Fruit fly (Drosophila melanogaster) whole organism, embryonic: ENCODE results near the gene baf.

Experiments used
- Bteb2 ChIP-seq: fragments of 200-800 bp; sonication (Bioruptor generic); optimal IDR thresholded peaks from 2 replicates; lab custom pipeline; 2016; ENCODE audit warnings: missing biosample characterization, missing genetic modification characterization
- CG10366 ChIP-seq: fragments of 200-800 bp; sonication (Bioruptor generic); IDR thresholded peaks from 2 replicates; pipeline ENCODE4 v1.3.6; 2022; ENCODE audit warnings: missing biosample characterization, missing genetic modification characterization
- CG10654 ChIP-seq: fragments of 200-800 bp; sonication (Bioruptor generic); optimal IDR thresholded peaks from 2 replicates; lab custom pipeline; 2016; ENCODE audit warnings: missing biosample characterization, missing genetic modification characterization
- CG10959 ChIP-seq: fragments of 200-800 bp; sonication (Bioruptor generic); IDR thresholded peaks from 2 replicates; pipeline ENCODE4 v1.3.6; 2022; ENCODE audit warnings: missing biosample characterization, missing genetic modification characterization
- CG11247 ChIP-seq: fragments of 200-800 bp; sonication (Bioruptor generic); IDR thresholded peaks from 2 replicates; pipeline ENCODE4 v1.3.6; 2022; ENCODE audit warnings: missing biosample characterization, missing genetic modification characterization
- CG11504 ChIP-seq: fragments of 200-800 bp; sonication (Bioruptor generic); optimal IDR thresholded peaks from 3 replicates; lab custom pipeline; 2019; ENCODE audit warnings: missing biosample characterization, mild to moderate bottlenecking, missing genetic modification characterization, moderate library complexity
- CG12104 ChIP-seq: fragments of 200-800 bp; sonication (Bioruptor generic); optimal IDR thresholded peaks from 3 replicates; lab custom pipeline; 2016; ENCODE audit warnings: missing biosample characterization, missing genetic modification characterization
- CG1233 ChIP-seq: fragments of 200-800 bp; sonication (Bioruptor generic); optimal IDR thresholded peaks from 4 replicates; lab custom pipeline; 2018; ENCODE audit warnings: missing biosample characterization, mild to moderate bottlenecking, missing genetic modification characterization
- CG13123 ChIP-seq: fragments of 200-800 bp; sonication (Bioruptor generic); optimal IDR thresholded peaks from 2 replicates; lab custom pipeline; 2016; ENCODE audit warnings: missing biosample characterization, missing genetic modification characterization
- CG1647 ChIP-seq: fragments of 200-800 bp; sonication (Bioruptor generic); optimal IDR thresholded peaks from 3 replicates; lab custom pipeline; 2016; ENCODE audit warnings: missing biosample characterization, missing genetic modification characterization
- CG2678 ChIP-seq: fragments of 200-800 bp; sonication (Bioruptor generic); optimal IDR thresholded peaks from 3 replicates; lab custom pipeline; 2019; ENCODE audit warnings: missing biosample characterization, mild to moderate bottlenecking, missing genetic modification characterization, moderate library complexity
- CG4424 ChIP-seq: fragments of 200-800 bp; sonication (Bioruptor generic); optimal IDR thresholded peaks from 3 replicates; lab custom pipeline; 2016; ENCODE audit warnings: missing biosample characterization, missing genetic modification characterization
- CG7271 ChIP-seq: fragments of 200-800 bp; sonication (Bioruptor generic); optimal IDR thresholded peaks from 2 replicates; lab custom pipeline; 2018; ENCODE audit warnings: missing biosample characterization, mild to moderate bottlenecking, missing genetic modification characterization, moderate library complexity
- CG8281 ChIP-seq: fragments of 200-800 bp; sonication (Bioruptor generic); optimal IDR thresholded peaks from 2 replicates; lab custom pipeline; 2018; ENCODE audit warnings: missing biosample characterization, mild to moderate bottlenecking, missing genetic modification characterization, moderate library complexity
- Camta ChIP-seq: fragments of 200-800 bp; sonication (Bioruptor generic); optimal IDR thresholded peaks from 2 replicates; lab custom pipeline; 2016; ENCODE audit warnings: missing biosample characterization, missing genetic modification characterization
- D19B ChIP-seq: fragments of 200-800 bp; sonication (Bioruptor generic); optimal IDR thresholded peaks from 2 replicates; lab custom pipeline; 2017; ENCODE audit warnings: missing biosample characterization, mild to moderate bottlenecking, missing genetic modification characterization
- HHEX ChIP-seq: fragments of 200-800 bp; sonication (Bioruptor generic); optimal IDR thresholded peaks from 3 replicates; lab custom pipeline; 2017; ENCODE audit warnings: missing biosample characterization, mild to moderate bottlenecking, missing genetic modification characterization, missing genetic modification reagents
- Hmr ChIP-seq: fragments of 200-800 bp; sonication (Bioruptor generic); optimal IDR thresholded peaks from 3 replicates; lab custom pipeline; 2017; ENCODE audit warnings: mild to moderate bottlenecking, missing biosample characterization, missing genetic modification reagents, missing genetic modification characterization
- Hr3 ChIP-seq: fragments of 200-800 bp; sonication (Bioruptor generic); optimal IDR thresholded peaks from 3 replicates; lab custom pipeline; 2016; ENCODE audit warnings: missing biosample characterization, missing genetic modification characterization
- MBD-R2 ChIP-seq: fragments of 200-800 bp; sonication (Bioruptor generic); IDR thresholded peaks from 2 replicates; pipeline ENCODE4 v1.3.6; 2022; ENCODE audit warnings: missing biosample characterization, missing genetic modification characterization
- Myb ChIP-seq: fragments of 200-800 bp; sonication (Bioruptor generic); optimal IDR thresholded peaks from 2 replicates; lab custom pipeline; 2016; ENCODE audit warnings: missing biosample characterization, missing genetic modification characterization
- NfI ChIP-seq: fragments of 200-800 bp; sonication (Bioruptor generic); optimal IDR thresholded peaks from 3 replicates; lab custom pipeline; 2018; ENCODE audit warnings: missing biosample characterization, mild to moderate bottlenecking, missing genetic modification characterization, moderate library complexity
- Scr ChIP-seq: fragments of 200-800 bp; sonication (Bioruptor generic); IDR thresholded peaks from 2 replicates; pipeline ENCODE4 v1.3.6; 2022; ENCODE audit warnings: missing biosample characterization, missing genetic modification characterization; ENCODE audit not compliant: partially characterized antibody
- Sry-β ChIP-seq: fragments of 200-800 bp; sonication (Bioruptor generic); optimal IDR thresholded peaks from 2 replicates; lab custom pipeline; 2018; ENCODE audit warnings: missing biosample characterization, mild to moderate bottlenecking, missing genetic modification characterization, moderate library complexity
- Ssrp ChIP-seq: fragments of 200-800 bp; sonication (Bioruptor generic); optimal IDR thresholded peaks from 2 replicates; lab custom pipeline; 2018; ENCODE audit warnings: missing biosample characterization, mild to moderate bottlenecking, missing genetic modification characterization, moderate library complexity
- Stat92E ChIP-seq, 3 experiments: fragments of >200 bp in 2 of 3; fragments of 200-800 bp in 1 of 3; sonication (Bioruptor generic) in 1 of 3; optimal IDR thresholded peaks; 2 replicates each; lab custom pipeline; 2017 to 2019; ENCODE audit warnings: missing biosample characterization in 3 of 3, missing genetic modification characterization in 3 of 3, mild to moderate bottlenecking in 1 of 3, moderate library complexity in 1 of 3
- Trl ChIP-seq, 3 experiments: fragments of >200 bp in 2 of 3; fragments of 200-800 bp in 1 of 3; sonication (Bioruptor generic) in 1 of 3; optimal IDR thresholded peaks; 2 replicates in 1 of 3; 3 replicates in 2 of 3; lab custom pipeline; 2016 to 2017; ENCODE audit warnings: missing biosample characterization in 1 of 3, missing genetic modification characterization in 1 of 3
- al ChIP-seq: fragments of 200-800 bp; sonication (Bioruptor generic); IDR thresholded peaks from 2 replicates; pipeline ENCODE4 v1.3.6; 2022; ENCODE audit warnings: missing biosample characterization, missing genetic modification characterization
- amos ChIP-seq: fragments of 200-800 bp; sonication (Bioruptor generic); IDR thresholded peaks from 2 replicates; pipeline ENCODE4 v1.3.6; 2022; ENCODE audit warnings: missing biosample characterization, missing genetic modification characterization; ENCODE audit not compliant: partially characterized antibody
- bcd ChIP-seq: fragments of 200-800 bp; sonication (Bioruptor generic); optimal IDR thresholded peaks from 2 replicates; lab custom pipeline; 2017; ENCODE audit warnings: missing biosample characterization, mild to moderate bottlenecking, missing genetic modification characterization
- bsh ChIP-seq, 2 experiments: fragments of 200-800 bp; sonication (Bioruptor generic); optimal IDR thresholded peaks; 2 replicates each; lab custom pipeline; 2017 to 2018; ENCODE audit warnings: mild to moderate bottlenecking in 2 of 2, missing biosample characterization in 2 of 2, missing genetic modification characterization in 2 of 2, moderate library complexity in 1 of 2
- cad ChIP-seq: fragments of >200 bp; optimal IDR thresholded peaks from 2 replicates; lab custom pipeline; 2017; ENCODE audit warnings: missing biosample characterization, missing genetic modification characterization
- cas ChIP-seq: fragments of 200-800 bp; sonication (Bioruptor generic); IDR thresholded peaks from 2 replicates; pipeline ENCODE4 v1.3.6; 2022; ENCODE audit warnings: missing biosample characterization, missing genetic modification characterization
- croc ChIP-seq: fragments of 200-800 bp; sonication (Bioruptor generic); conservative IDR thresholded peaks from 3 replicates; pipeline ENCODE4 v1.3.6; 2022; ENCODE audit warnings: missing biosample characterization, missing genetic modification characterization
- gce ChIP-seq: fragments of 200-800 bp; sonication (Bioruptor generic); IDR thresholded peaks from 3 replicates; pipeline ENCODE4 v1.3.6; 2022; ENCODE audit warnings: missing biosample characterization, missing genetic modification characterization
- ind ChIP-seq: fragments of 200-800 bp; sonication (Bioruptor generic); optimal IDR thresholded peaks from 3 replicates; lab custom pipeline; 2016; ENCODE audit warnings: missing biosample characterization, missing genetic modification characterization
- jumu ChIP-seq: fragments of 200-800 bp; sonication (Bioruptor generic); optimal IDR thresholded peaks from 3 replicates; lab custom pipeline; 2016; ENCODE audit warnings: missing biosample characterization, missing genetic modification characterization
- lbe ChIP-seq: fragments of 200-800 bp; sonication (Bioruptor generic); optimal IDR thresholded peaks from 2 replicates; lab custom pipeline; 2016; ENCODE audit warnings: missing biosample characterization, mild to moderate bottlenecking, missing genetic modification characterization
- odd ChIP-seq: fragments of 200-800 bp; sonication (Bioruptor generic); optimal IDR thresholded peaks from 2 replicates; lab custom pipeline; 2017; ENCODE audit warnings: missing biosample characterization, mild to moderate bottlenecking, missing genetic modification characterization
- otp ChIP-seq: fragments of 200-800 bp; sonication (Bioruptor generic); IDR thresholded peaks from 3 replicates; pipeline ENCODE4, ENCODE4 v1.3.6; 2022; ENCODE audit warnings: missing biosample characterization, missing genetic modification characterization
- peb ChIP-seq: fragments of 200-800 bp; sonication (Bioruptor generic); IDR thresholded peaks from 2 replicates; pipeline ENCODE4 v1.3.6; 2022; ENCODE audit warnings: missing biosample characterization, missing genetic modification characterization
- pho ChIP-seq: fragments of 200-800 bp; sonication (Bioruptor generic); optimal IDR thresholded peaks from 2 replicates; lab custom pipeline; 2016; ENCODE audit warnings: missing biosample characterization, missing genetic modification characterization
- prd ChIP-seq, 3 experiments: fragments of >200 bp in 2 of 3; fragments of 200-800 bp in 1 of 3; sonication (Bioruptor generic) in 1 of 3; optimal IDR thresholded peaks in 2 of 3; IDR thresholded peaks in 1 of 3; 2 replicates in 2 of 3; 3 replicates in 1 of 3; pipeline versions ENCODE4 v1.3.6 to Lab custom; 2017 to 2022; ENCODE audit warnings: missing biosample characterization in 1 of 3, missing genetic modification characterization in 1 of 3
- sima ChIP-seq: fragments of 200-800 bp; sonication (Bioruptor generic); optimal IDR thresholded peaks from 2 replicates; lab custom pipeline; 2016; ENCODE audit warnings: missing biosample characterization, missing genetic modification characterization
- slou ChIP-seq: fragments of 200-800 bp; sonication (Bioruptor generic); optimal IDR thresholded peaks from 3 replicates; lab custom pipeline; 2016; ENCODE audit warnings: missing biosample characterization, missing genetic modification characterization
- slp2 ChIP-seq: fragments of 200-800 bp; sonication (Bioruptor generic); optimal IDR thresholded peaks from 2 replicates; lab custom pipeline; 2016; ENCODE audit warnings: missing biosample characterization, missing genetic modification characterization
- stc ChIP-seq: fragments of 200-800 bp; sonication (Bioruptor generic); IDR thresholded peaks from 2 replicates; pipeline ENCODE4 v1.3.6; 2022; ENCODE audit warnings: missing biosample characterization, missing genetic modification characterization
- unpg ChIP-seq: fragments of 200-800 bp; sonication (Bioruptor generic); optimal IDR thresholded peaks from 3 replicates; lab custom pipeline; 2018; ENCODE audit warnings: missing biosample characterization, mild to moderate bottlenecking, missing genetic modification characterization, moderate library complexity
- zen ChIP-seq: fragments of 200-800 bp; sonication (Bioruptor generic); optimal IDR thresholded peaks from 3 replicates; lab custom pipeline; 2018; ENCODE audit warnings: missing biosample characterization, mild to moderate bottlenecking, missing genetic modification characterization, moderate library complexity

Gene baf

dm6 chr2L:7997290-7998079 is 31.8 kb upstream of the baf start (continued):
- no peak for TF ChIP-seq NfI (GFP tag; lab: Kevin White, UChicago)
- no peak for TF ChIP-seq Bteb2 (GFP tag; lab: Kevin White, UChicago)
- no peak for TF ChIP-seq Myb
- TF ChIP-seq amos (GFP tag; lab: Robert Waterston, UW): no peak
- TF ChIP-seq CG1233 (GFP tag; lab: Kevin White, UChicago): no peak
- TF ChIP-seq unpg (GFP tag; lab: Kevin White, UChicago): peak; percentile 24
- no peak for TF ChIP-seq Hmr (GFP tag; lab: Kevin White, UChicago)
- TF ChIP-seq cas (GFP tag; lab: Robert Waterston, UW): no peak
- no peak for TF ChIP-seq CG13123
- no peak for TF ChIP-seq HHEX
- no peak for TF ChIP-seq cad
- no peak for TF ChIP-seq jumu
- no peak for TF ChIP-seq pho (GFP tag; lab: Kevin White, UChicago)
- TF ChIP-seq Trl (optimal IDR thresholded peaks at IDR 0.05; lab: Kevin White, UChicago): no peak
- TF ChIP-seq Trl (GFP tag; optimal IDR thresholded peaks at IDR 0.05; lab: Kevin White, UChicago): no peak
- no peak for TF ChIP-seq Sry-β (GFP tag; lab: Kevin White, UChicago)
- TF ChIP-seq CG11504 (tag; lab: Kevin White, UChicago): peak; percentile 59
- no peak for TF ChIP-seq Hr3 (GFP tag; lab: Kevin White, UChicago)
- no peak for TF ChIP-seq slp2 (GFP tag; lab: Kevin White, UChicago)
- TF ChIP-seq al (GFP tag; lab: Robert Waterston, UW): no peak
- no peak for TF ChIP-seq lbe
- TF ChIP-seq CG7271 (tag; lab: Kevin White, UChicago): no peak
- TF ChIP-seq CG10959: no peak
- no peak for TF ChIP-seq sima
- TF ChIP-seq Scr (GFP tag; lab: Robert Waterston, UW): no peak
- no peak for TF ChIP-seq Stat92E (GFP tag; optimal IDR thresholded peaks at IDR 0.05; lab: Kevin White, UChicago)
- no peak for TF ChIP-seq Ssrp
- no peak for TF ChIP-seq zen (tag; lab: Kevin White, UChicago)
- no peak for TF ChIP-seq peb (GFP tag; lab: Robert Waterston, UW)
- peak in 1 of 2 experiments; percentile 27 for TF ChIP-seq bsh (GFP tag; optimal IDR thresholded peaks at IDR 0.05; lab: Kevin White, UChicago)
- TF ChIP-seq MBD-R2 (GFP tag; lab: Robert Waterston, UW): no peak
- TF ChIP-seq bcd: no peak
- no peak for TF ChIP-seq CG1647 (GFP tag; lab: Kevin White, UChicago)
- no peak for TF ChIP-seq prd (optimal IDR thresholded peaks at IDR 0.05; lab: Kevin White, UChicago)
- peak; percentile 45; the same call in 1 of the 3 replicates for TF ChIP-seq prd (GFP tag; IDR thresholded peaks at IDR 0.05; lab: Robert Waterston, UW)
- peak; percentile 47 for TF ChIP-seq CG2678 (tag; lab: Kevin White, UChicago)
- no peak for TF ChIP-seq odd (GFP tag; lab: Kevin White, UChicago)
- no peak for TF ChIP-seq D19B
- no peak for TF ChIP-seq CG10654 (GFP tag; lab: Kevin White, UChicago)
- no peak for TF ChIP-seq CG12104 (GFP tag; lab: Kevin White, UChicago)
- TF ChIP-seq CG10366 (GFP tag; lab: Robert Waterston, UW): no peak
- TF ChIP-seq Camta (GFP tag; lab: Kevin White, UChicago): no peak
- no peak for TF ChIP-seq slou (GFP tag; lab: Kevin White, UChicago)
- TF ChIP-seq croc: no peak
- no peak for TF ChIP-seq CG4424
- no peak for TF ChIP-seq CG11247
- 0 out of 2 replicates have a peak, but pooled peaks have one; percentile 33 for TF ChIP-seq stc (GFP tag; lab: Robert Waterston, UW)
- no peak for TF ChIP-seq otp (GFP tag; lab: Robert Waterston, UW)
- TF ChIP-seq gce (GFP tag; lab: Robert Waterston, UW): no peak
- no peak for TF ChIP-seq CG8281
- TF ChIP-seq ind (GFP tag; lab: Kevin White, UChicago): no peak
